Fruit fly (Drosophila melanogaster) whole organism, embryonic: ENCODE results near the gene CG32237.

Experiments
- Ada2b ChIP-seq: fragments of 200-800 bp; sonication (Bioruptor generic); IDR thresholded peaks from 2 replicates; pipeline ENCODE4 v1.3.6; 2022; ENCODE audit warnings: missing biosample characterization, missing genetic modification characterization
- Aef1 ChIP-seq: fragments of 200-800 bp; sonication (Bioruptor generic); IDR thresholded peaks from 3 replicates; pipeline ENCODE4 v1.3.6; 2022; ENCODE audit warnings: missing biosample characterization, missing genetic modification characterization
- BEAF-32 ChIP-seq: fragments of 200-800 bp; sonication (Bioruptor generic); optimal IDR thresholded peaks from 3 replicates; lab custom pipeline; 2017; ENCODE audit warnings: missing biosample characterization, missing genetic modification characterization, mild to moderate bottlenecking, moderate library complexity, missing genetic modification reagents
- Bdp1 ChIP-seq: fragments of 200-800 bp; sonication (Bioruptor generic); optimal IDR thresholded peaks from 3 replicates; lab custom pipeline; 2016; ENCODE audit warnings: missing biosample characterization, missing genetic modification characterization
- CG10431 ChIP-seq: fragments of 200-800 bp; sonication (Bioruptor generic); optimal IDR thresholded peaks from 3 replicates; lab custom pipeline; 2018; ENCODE audit warnings: missing biosample characterization, mild to moderate bottlenecking, missing genetic modification characterization
- CG10462 ChIP-seq: fragments of 200-800 bp; sonication (Bioruptor generic); optimal IDR thresholded peaks from 2 replicates; lab custom pipeline; 2016; ENCODE audit warnings: missing biosample characterization, missing genetic modification characterization
- CG10543 ChIP-seq: fragments of 200-800 bp; sonication (Bioruptor generic); optimal IDR thresholded peaks from 3 replicates; lab custom pipeline; 2017; ENCODE audit warnings: missing biosample characterization, mild to moderate bottlenecking, missing genetic modification characterization, moderate library complexity
- CG10979 ChIP-seq: fragments of 200-800 bp; sonication (Bioruptor generic); optimal IDR thresholded peaks from 2 replicates; lab custom pipeline; 2018; ENCODE audit warnings: missing biosample characterization, mild to moderate bottlenecking, missing genetic modification characterization, moderate library complexity
- CG12219 ChIP-seq: fragments of 200-800 bp; sonication (Bioruptor generic); optimal IDR thresholded peaks from 3 replicates; lab custom pipeline; 2018; ENCODE audit warnings: missing biosample characterization, mild to moderate bottlenecking, missing genetic modification characterization
- CG15073 ChIP-seq: fragments of 200-800 bp; sonication (Bioruptor generic); optimal IDR thresholded peaks from 2 replicates; lab custom pipeline; 2016; ENCODE audit warnings: missing biosample characterization, missing genetic modification characterization
- CG15269 ChIP-seq: fragments of 200-800 bp; sonication (Bioruptor generic); optimal IDR thresholded peaks from 2 replicates; lab custom pipeline; 2018; ENCODE audit warnings: missing biosample characterization, mild to moderate bottlenecking, missing genetic modification characterization, moderate library complexity
- CG15514 ChIP-seq: fragments of 200-800 bp; sonication (Bioruptor generic); optimal IDR thresholded peaks from 3 replicates; lab custom pipeline; 2017; ENCODE audit warnings: missing biosample characterization, missing genetic modification characterization, mild to moderate bottlenecking, moderate library complexity, missing genetic modification reagents
- CG17328 ChIP-seq: fragments of 200-800 bp; sonication (Bioruptor generic); IDR thresholded peaks from 2 replicates; pipeline ENCODE4 v1.3.6; 2022; ENCODE audit warnings: missing biosample characterization, missing genetic modification characterization
- CG31365 ChIP-seq: fragments of 200-800 bp; sonication (Bioruptor generic); optimal IDR thresholded peaks from 2 replicates; lab custom pipeline; 2018; ENCODE audit warnings: missing biosample characterization, mild to moderate bottlenecking, missing genetic modification characterization
- CG34376 ChIP-seq: fragments of 200-800 bp; sonication (Bioruptor generic); optimal IDR thresholded peaks from 2 replicates; lab custom pipeline; 2018; ENCODE audit warnings: missing biosample characterization, mild to moderate bottlenecking, missing genetic modification characterization
- CG4404 ChIP-seq: fragments of 200-800 bp; sonication (Bioruptor generic); IDR thresholded peaks from 2 replicates; pipeline ENCODE4 v1.3.6; 2022; ENCODE audit warnings: missing biosample characterization, missing genetic modification characterization
- CG6689 ChIP-seq: fragments of 200-800 bp; sonication (Bioruptor generic); IDR thresholded peaks from 2 replicates; pipeline ENCODE4 v1.3.6; 2022; ENCODE audit warnings: missing biosample characterization, missing genetic modification characterization
- CG6813 ChIP-seq: fragments of 200-800 bp; sonication (Bioruptor generic); optimal IDR thresholded peaks from 2 replicates; lab custom pipeline; 2017; ENCODE audit warnings: missing biosample characterization, missing genetic modification characterization, mild to moderate bottlenecking, moderate library complexity, missing genetic modification reagents
- CG8388 ChIP-seq: fragments of 200-800 bp; sonication (Bioruptor generic); optimal IDR thresholded peaks from 2 replicates; lab custom pipeline; 2019; ENCODE audit warnings: missing biosample characterization, mild to moderate bottlenecking, missing genetic modification characterization, moderate library complexity
- CG9876 ChIP-seq: fragments of 200-800 bp; sonication (Bioruptor generic); optimal IDR thresholded peaks from 2 replicates; lab custom pipeline; 2016; ENCODE audit warnings: missing biosample characterization, missing genetic modification characterization
- HLH54F ChIP-seq: fragments of 200-800 bp; sonication (Bioruptor generic); optimal IDR thresholded peaks from 3 replicates; lab custom pipeline; 2016; ENCODE audit warnings: missing biosample characterization, missing genetic modification characterization
- Hr39 ChIP-seq: fragments of >200 bp; optimal IDR thresholded peaks from 2 replicates; lab custom pipeline; 2017
- Jarid2 ChIP-seq: fragments of 200-800 bp; sonication (Bioruptor generic); optimal IDR thresholded peaks from 3 replicates; lab custom pipeline; 2017; ENCODE audit warnings: mild to moderate bottlenecking, missing biosample characterization, missing genetic modification reagents, missing genetic modification characterization
- NfI ChIP-seq: fragments of 200-800 bp; sonication (Bioruptor generic); optimal IDR thresholded peaks from 3 replicates; lab custom pipeline; 2018; ENCODE audit warnings: missing biosample characterization, mild to moderate bottlenecking, missing genetic modification characterization, moderate library complexity
- Ptx1 ChIP-seq: fragments of 200-800 bp; sonication (Bioruptor generic); IDR thresholded peaks from 2 replicates; pipeline ENCODE4 v1.3.6; 2022; ENCODE audit warnings: missing biosample characterization, missing genetic modification characterization
- Six4 ChIP-seq: fragments of 200-800 bp; sonication (Bioruptor generic); optimal IDR thresholded peaks from 2 replicates; lab custom pipeline; 2016; ENCODE audit warnings: missing biosample characterization, missing genetic modification characterization
- Stat92E ChIP-seq, 3 experiments: fragments of >200 bp in 2 of 3; fragments of 200-800 bp in 1 of 3; sonication (Bioruptor generic) in 1 of 3; optimal IDR thresholded peaks; 2 replicates each; lab custom pipeline; 2017 to 2019; ENCODE audit warnings: missing biosample characterization in 3 of 3, missing genetic modification characterization in 3 of 3, mild to moderate bottlenecking in 1 of 3, moderate library complexity in 1 of 3
- TFAM ChIP-seq: fragments of 200-800 bp; sonication (Bioruptor generic); optimal IDR thresholded peaks from 2 replicates; lab custom pipeline; 2017; ENCODE audit warnings: missing biosample characterization, missing genetic modification characterization, inconsistent platforms
- Xrp1 ChIP-seq: fragments of 200-800 bp; sonication (Bioruptor generic); IDR thresholded peaks from 2 replicates; pipeline ENCODE4 v1.3.6; 2022; ENCODE audit warnings: missing biosample characterization, missing genetic modification characterization
- ac ChIP-seq: fragments of 200-800 bp; sonication (Bioruptor generic); optimal IDR thresholded peaks from 3 replicates; lab custom pipeline; 2017; ENCODE audit warnings: missing biosample characterization, mild to moderate bottlenecking, missing genetic modification characterization
- ara ChIP-seq: fragments of 200-800 bp; sonication (Bioruptor generic); IDR thresholded peaks from 2 replicates; pipeline ENCODE4 v1.3.6; 2022; ENCODE audit warnings: missing biosample characterization, missing genetic modification characterization
- chm ChIP-seq: fragments of 200-800 bp; sonication (Bioruptor generic); IDR thresholded peaks from 2 replicates; pipeline ENCODE4 v1.3.6; 2022; ENCODE audit warnings: missing biosample characterization, missing genetic modification characterization
- crol ChIP-seq: fragments of 200-800 bp; sonication (Bioruptor generic); IDR thresholded peaks from 2 replicates; pipeline ENCODE4 v1.3.6; 2022; ENCODE audit warnings: missing biosample characterization, missing genetic modification characterization
- gem ChIP-seq: fragments of 200-800 bp; sonication (Bioruptor generic); optimal IDR thresholded peaks from 2 replicates; lab custom pipeline; 2019; ENCODE audit warnings: missing biosample characterization, mild to moderate bottlenecking, missing genetic modification characterization, moderate library complexity
- h ChIP-seq: fragments of >200 bp; optimal IDR thresholded peaks from 2 replicates; lab custom pipeline; 2017
- ind ChIP-seq: fragments of 200-800 bp; sonication (Bioruptor generic); optimal IDR thresholded peaks from 3 replicates; lab custom pipeline; 2016; ENCODE audit warnings: missing biosample characterization, missing genetic modification characterization
- jing ChIP-seq: fragments of 200-800 bp; sonication (Bioruptor generic); optimal IDR thresholded peaks from 2 replicates; lab custom pipeline; 2018; ENCODE audit warnings: missing biosample characterization, mild to moderate bottlenecking, missing genetic modification characterization
- kay ChIP-seq: fragments of 200-800 bp; sonication (Bioruptor generic); optimal IDR thresholded peaks from 2 replicates; lab custom pipeline; 2016; ENCODE audit warnings: missing biosample characterization, missing genetic modification characterization
- lab ChIP-seq: fragments of 200-800 bp; sonication (Bioruptor generic); optimal IDR thresholded peaks from 3 replicates; lab custom pipeline; 2017; ENCODE audit warnings: missing biosample characterization, missing genetic modification characterization, mild to moderate bottlenecking, moderate library complexity, missing genetic modification reagents
- nom ChIP-seq: fragments of 200-800 bp; sonication (Bioruptor generic); optimal IDR thresholded peaks from 2 replicates; lab custom pipeline; 2017; ENCODE audit warnings: missing biosample characterization, missing genetic modification characterization, mild to moderate bottlenecking, moderate library complexity, missing genetic modification reagents
- onecut ChIP-seq: fragments of 200-800 bp; sonication (Bioruptor generic); IDR thresholded peaks from 2 replicates; pipeline ENCODE4 v1.3.6; 2022; ENCODE audit warnings: missing biosample characterization, missing genetic modification characterization
- pho ChIP-seq: fragments of 200-800 bp; sonication (Bioruptor generic); optimal IDR thresholded peaks from 2 replicates; lab custom pipeline; 2016; ENCODE audit warnings: missing biosample characterization, missing genetic modification characterization
- pita ChIP-seq: fragments of 200-800 bp; sonication (Bioruptor generic); optimal IDR thresholded peaks from 2 replicates; lab custom pipeline; 2017; ENCODE audit warnings: missing biosample characterization, mild to moderate bottlenecking, missing genetic modification characterization
- salm ChIP-seq: fragments of 200-800 bp; sonication (Bioruptor generic); optimal IDR thresholded peaks from 2 replicates; lab custom pipeline; 2018; ENCODE audit warnings: missing biosample characterization, mild to moderate bottlenecking, missing genetic modification characterization
- sc ChIP-seq, 3 experiments: fragments of >200 bp in 2 of 3; fragments of 200-800 bp in 1 of 3; sonication (Bioruptor generic) in 1 of 3; optimal IDR thresholded peaks; 2 replicates in 2 of 3; 3 replicates in 1 of 3; lab custom pipeline; 2017; ENCODE audit warnings: mild to moderate bottlenecking in 1 of 3, missing biosample characterization in 1 of 3, missing genetic modification characterization in 1 of 3, missing genetic modification reagents in 1 of 3
- slp2 ChIP-seq: fragments of 200-800 bp; sonication (Bioruptor generic); optimal IDR thresholded peaks from 2 replicates; lab custom pipeline; 2016; ENCODE audit warnings: missing biosample characterization, missing genetic modification characterization
- ssp ChIP-seq: fragments of 200-800 bp; sonication (Bioruptor generic); IDR thresholded peaks from 2 replicates; pipeline ENCODE4 v1.3.6; 2022; ENCODE audit warnings: missing biosample characterization, missing genetic modification characterization
- tgo ChIP-seq: fragments of 200-800 bp; sonication (Bioruptor generic); IDR thresholded peaks from 3 replicates; pipeline ENCODE4 v1.3.6; 2022; ENCODE audit warnings: missing biosample characterization, missing genetic modification characterization
- tin ChIP-seq: fragments of 200-800 bp; sonication (Bioruptor generic); optimal IDR thresholded peaks from 3 replicates; lab custom pipeline; 2016; ENCODE audit warnings: missing biosample characterization, missing genetic modification characterization
- unpg ChIP-seq: fragments of 200-800 bp; sonication (Bioruptor generic); optimal IDR thresholded peaks from 3 replicates; lab custom pipeline; 2018; ENCODE audit warnings: missing biosample characterization, mild to moderate bottlenecking, missing genetic modification characterization, moderate library complexity
- z ChIP-seq: fragments of 200-800 bp; sonication (Bioruptor generic); IDR thresholded peaks from 3 replicates; pipeline ENCODE4 v1.3.6; 2022; ENCODE audit warnings: missing biosample characterization, missing genetic modification characterization
- zen ChIP-seq: fragments of 200-800 bp; sonication (Bioruptor generic); optimal IDR thresholded peaks from 3 replicates; lab custom pipeline; 2018; ENCODE audit warnings: missing biosample characterization, mild to moderate bottlenecking, missing genetic modification characterization, moderate library complexity

Gene CG32237

DNA sequence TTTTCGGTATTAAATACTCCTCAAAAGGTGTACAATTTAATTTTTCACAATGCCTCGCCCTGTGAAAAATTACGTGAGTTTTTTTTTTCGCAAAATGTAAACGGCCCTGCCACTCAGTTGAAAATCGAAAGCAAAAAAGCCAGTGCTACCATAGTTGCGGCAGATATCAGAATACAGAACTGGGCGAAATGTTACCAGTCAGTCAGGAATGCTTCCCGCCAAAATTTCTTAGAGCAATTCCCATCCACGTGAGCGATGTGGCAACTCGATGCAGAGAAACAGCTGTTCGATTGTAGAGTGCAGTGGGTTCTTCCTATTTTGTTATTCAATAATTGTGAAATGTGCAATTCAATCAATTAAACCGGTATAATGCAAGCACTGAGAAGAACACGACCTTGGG lies 26.7 kb downstream of the CG32237 start, which contains the start of the genes Dhc64C and LeuRS-m (continued):
- TF ChIP-seq ssp (GFP tag; lab: Robert Waterston, UW) (no peak), tin (peak; percentile 38), Aef1 (GFP tag; lab: Robert Waterston, UW) (no peak), CG12219 (no peak), Stat92E (GFP tag; optimal IDR thresholded peaks at IDR 0.05; lab: Kevin White, UChicago) (peak in 1 of 3 experiments; percentile 13), tgo (no peak), jing (no peak), CG4404 (no peak), CG17328 (GFP tag; lab: Robert Waterston, UW) (no peak), nom (GFP tag; lab: Kevin White, UChicago) (no peak), sc (optimal IDR thresholded peaks at IDR 0.05; lab: Kevin White, UChicago) (no peak), sc (GFP tag; optimal IDR thresholded peaks at IDR 0.05; lab: Kevin White, UChicago) (no peak), TFAM (GFP tag; lab: Kevin White, UChicago) (no peak), HLH54F (peak; percentile 48), Hr39 (lab: Kevin White, UChicago) (no peak), chm (GFP tag; lab: Robert Waterston, UW) (no peak), Jarid2 (no peak), CG6813 (GFP tag; lab: Kevin White, UChicago) (no peak), CG10543 (GFP tag; lab: Kevin White, UChicago) (no peak), gem (tag; lab: Kevin White, UChicago) (no peak), pita (GFP tag; lab: Kevin White, UChicago) (no peak), salm (tag; lab: Kevin White, UChicago) (no peak), CG15073 (GFP tag; lab: Kevin White, UChicago) (no peak), onecut (GFP tag; lab: Robert Waterston, UW) (no peak), CG10431 (no peak), Ada2b (GFP tag; lab: Robert Waterston, UW) (peak; percentile 56), z (no peak), slp2 (GFP tag; lab: Kevin White, UChicago) (no peak), CG10462 (no peak), Six4 (no peak), Xrp1 (GFP tag; lab: Robert Waterston, UW) (no peak), ara (GFP tag; lab: Robert Waterston, UW) (peak; percentile 13; the same call in 1 of the 2 replicates), Ptx1 (GFP tag; lab: Robert Waterston, UW) (no peak), crol (no peak), ac (GFP tag; lab: Kevin White, UChicago) (no peak), CG10979 (tag; lab: Kevin White, UChicago) (no peak), h (lab: Kevin White, UChicago) (no peak), CG9876 (GFP tag; lab: Kevin White, UChicago) (no peak), CG15514 (peak; percentile 74), CG31365 (no peak), CG15269 (no peak), CG8388 (GFP tag; lab: Kevin White, UChicago) (no peak), pho (GFP tag; lab: Kevin White, UChicago) (peak; percentile 41), CG6689 (no peak), CG34376 (no peak), ind (GFP tag; lab: Kevin White, UChicago) (peak; percentile 31), unpg (GFP tag; lab: Kevin White, UChicago) (no peak), BEAF-32 (GFP tag; lab: Kevin White, UChicago) (peak; percentile 67), NfI (GFP tag; lab: Kevin White, UChicago) (peak; percentile 18), lab (GFP tag; lab: Kevin White, UChicago) (no peak), kay (GFP tag; lab: Kevin White, UChicago) (peak; percentile 48), zen (tag; lab: Kevin White, UChicago) (peak; percentile 31), Bdp1 (GFP tag; lab: Kevin White, UChicago) (peak; percentile 2)
